4 worm cellular contexts compared by ENCODE assay signal in genomic region chrIV:8687605-8688191, ce11.
TF ChIP-seq lines count a peak whose summit lies in the region.

Gene snrp-3, minus strand, starts transcription at chrIV:8687810.

TF ChIP-seq in whole organism, L2 larva, 48 proteins besides CTCF, POLR2A, EP300 and RAD21 (continues in another document):
- TF ChIP-seq elt-1 (tag; optimal IDR thresholded peaks at IDR 0.05; lab: Kevin White, UChicago), result no peak
- no peak for TF ChIP-seq nhr-11 (tag; optimal IDR thresholded peaks at IDR 0.05; lab: Kevin White, UChicago)
- TF ChIP-seq nhr-25 (tag; optimal IDR thresholded peaks at IDR 0.05; lab: Kevin White, UChicago), result peak; percentile 90
- peak; percentile 94 for TF ChIP-seq unc-55 (GFP tag; optimal IDR thresholded peaks at IDR 0.05; lab: Kevin White, UChicago)
- peak; percentile 85 to 94 for TF ChIP-seq lsy-2 (tag; optimal IDR thresholded peaks at IDR 0.05; lab: Kevin White, UChicago)
- no peak for TF ChIP-seq lin-11 (tag; optimal IDR thresholded peaks at IDR 0.05; lab: Kevin White, UChicago)
- TF ChIP-seq unc-39 (tag; optimal IDR thresholded peaks at IDR 0.05; lab: Kevin White, UChicago), result no peak
- peak in 1 of 2 experiments; percentile 75 for TF ChIP-seq mdl-1 (tag; optimal IDR thresholded peaks at IDR 0.05; lab: Kevin White, UChicago)
- TF ChIP-seq F13H6.1 (tag; optimal IDR thresholded peaks at IDR 0.05; lab: Kevin White, UChicago), result peak; percentile 83
- TF ChIP-seq nhr-21 (tag; optimal IDR thresholded peaks at IDR 0.05; lab: Kevin White, UChicago), result peak; percentile 78
- TF ChIP-seq R02D3.7 (tag; optimal IDR thresholded peaks at IDR 0.05; lab: Kevin White, UChicago), result peak; percentile 16
- peak; percentile 71 for TF ChIP-seq sma-3 (GFP tag; optimal IDR thresholded peaks at IDR 0.05; lab: Kevin White, UChicago)
- peak; percentile 86 for TF ChIP-seq lin-13 (GFP tag; optimal IDR thresholded peaks at IDR 0.05; lab: Kevin White, UChicago)
- TF ChIP-seq Y55F3AM.14 (GFP tag; optimal IDR thresholded peaks at IDR 0.05; lab: Kevin White, UChicago), result no peak
- TF ChIP-seq nhr-77 (tag; optimal IDR thresholded peaks at IDR 0.05; lab: Kevin White, UChicago), result no peak
- TF ChIP-seq ztf-4 (tag; optimal IDR thresholded peaks at IDR 0.05; lab: Kevin White, UChicago), result peak; percentile 30
- TF ChIP-seq unc-62 (GFP tag; optimal IDR thresholded peaks at IDR 0.05; lab: Kevin White, UChicago), result no peak
- TF ChIP-seq sma-9 (GFP tag; optimal IDR thresholded peaks at IDR 0.05; lab: Kevin White, UChicago), result peak; percentile 79
- no peak for TF ChIP-seq sma-9 (tag; optimal IDR thresholded peaks at IDR 0.05; lab: Kevin White, UChicago)
- no peak for TF ChIP-seq lin-39 (tag; optimal IDR thresholded peaks at IDR 0.05; lab: Kevin White, UChicago)
- peak; percentile 55 for TF ChIP-seq snpc-4 (tag; optimal IDR thresholded peaks at IDR 0.05; lab: Kevin White, UChicago)
- no peak for TF ChIP-seq alr-1 (tag; optimal IDR thresholded peaks at IDR 0.05; lab: Kevin White, UChicago)
- TF ChIP-seq aly-2 (tag; optimal IDR thresholded peaks at IDR 0.05; lab: Kevin White, UChicago), result no peak
- peak; percentile 78 for TF ChIP-seq nhr-6 (tag; optimal IDR thresholded peaks at IDR 0.05; lab: Kevin White, UChicago)

TF ChIP-seq in whole organism, L4 larva, 104 proteins besides CTCF, POLR2A, EP300 and RAD21 (continues in another document):
- TF ChIP-seq D1046.2 (GFP tag; IDR thresholded peaks at IDR 0.05; lab: Robert Waterston, UW) (no peak), daf-16 (GFP tag; optimal IDR thresholded peaks at IDR 0.05; lab: Kevin White, UChicago) (peak in 1 of 2 experiments; percentile 48), daf-16 (tag; optimal IDR thresholded peaks at IDR 0.05; lab: Kevin White, UChicago) (peak; percentile 65), F49E8.2 (tag; optimal IDR thresholded peaks at IDR 0.05; lab: Kevin White, UChicago; ENCODE audit: borderline replicate concordance) (no peak), spr-1 (tag; optimal IDR thresholded peaks at IDR 0.05; lab: Kevin White, UChicago) (no peak), F37D6.2 (tag; optimal IDR thresholded peaks at IDR 0.05; lab: Kevin White, UChicago) (peak; percentile 49), Y5F2A.4 (GFP tag; optimal IDR thresholded peaks at IDR 0.05; lab: Kevin White, UChicago) (no peak), nhr-102 (tag; optimal IDR thresholded peaks at IDR 0.05; lab: Kevin White, UChicago) (peak; percentile 83), nhr-11 (tag; optimal IDR thresholded peaks at IDR 0.05; lab: Kevin White, UChicago) (peak; percentile 37), nhr-111 (GFP tag; optimal IDR thresholded peaks at IDR 0.05; lab: Kevin White, UChicago) (no peak), egl-43 (GFP tag; IDR thresholded peaks at IDR 0.05; lab: Robert Waterston, UW) (no peak), unc-39 (tag; optimal IDR thresholded peaks at IDR 0.05; lab: Kevin White, UChicago) (no peak), dve-1 (tag; optimal IDR thresholded peaks at IDR 0.05; lab: Kevin White, UChicago; ENCODE audit: insufficient read depth) (peak; percentile 81), gei-8 (GFP tag; optimal IDR thresholded peaks at IDR 0.05; lab: Kevin White, UChicago) (no peak), ctbp-1 (GFP tag; IDR thresholded peaks at IDR 0.05; lab: Robert Waterston, UW) (no peak), ces-1 (GFP tag; optimal IDR thresholded peaks at IDR 0.05; lab: Kevin White, UChicago) (no peak), snpc-1.2 (GFP tag; IDR thresholded peaks at IDR 0.05; lab: Robert Waterston, UW) (no peak), lim-7 (GFP tag; IDR thresholded peaks at IDR 0.05; lab: Robert Waterston, UW) (no peak), zip-2 (tag; optimal IDR thresholded peaks at IDR 0.05; lab: Kevin White, UChicago) (peak; percentile 47), php-3 (GFP tag; IDR thresholded peaks at IDR 0.05; lab: Robert Waterston, UW) (no peak), nhr-42 (GFP tag; IDR thresholded peaks at IDR 0.05; lab: Robert Waterston, UW) (peak; percentile 62; the same call in 1 of the 2 replicates), ceh-82 (tag; optimal IDR thresholded peaks at IDR 0.05; lab: Kevin White, UChicago) (no peak), egl-27 (tag; optimal IDR thresholded peaks at IDR 0.05; lab: Kevin White, UChicago) (no peak), nhr-48 (tag; optimal IDR thresholded peaks at IDR 0.05; lab: Kevin White, UChicago) (peak; percentile 54)

TF ChIP-seq in whole organism, late embryonic, 69 proteins besides CTCF, POLR2A, EP300 and RAD21:
- TF ChIP-seq sox-2 (GFP tag; IDR thresholded peaks at IDR 0.05; lab: Robert Waterston, UW), result no peak
- no peak for TF ChIP-seq pag-3 (tag; optimal IDR thresholded peaks at IDR 0.05; lab: Kevin White, UChicago; ENCODE audit: borderline replicate concordance)
- TF ChIP-seq ama-1 (optimal IDR thresholded peaks at IDR 0.05; lab: Kevin White, UChicago), result peak; percentile 8
- TF ChIP-seq ceh-31 (tag; optimal IDR thresholded peaks at IDR 0.05; lab: Kevin White, UChicago), result no peak
- peak; percentile 9 for TF ChIP-seq ceh-34 (tag; optimal IDR thresholded peaks at IDR 0.05; lab: Kevin White, UChicago)
- no peak for TF ChIP-seq rnt-1 (tag; optimal IDR thresholded peaks at IDR 0.05; lab: Kevin White, UChicago)
- no peak for TF ChIP-seq che-1 (tag; optimal IDR thresholded peaks at IDR 0.05; lab: Kevin White, UChicago)
- TF ChIP-seq pat-9 (tag; optimal IDR thresholded peaks at IDR 0.05; lab: Kevin White, UChicago), result no peak
- no peak for TF ChIP-seq ceh-45 (GFP tag; IDR thresholded peaks at IDR 0.05; lab: Robert Waterston, UW)
- peak; percentile 12 for TF ChIP-seq ceh-14 (tag; optimal IDR thresholded peaks at IDR 0.05; lab: Kevin White, UChicago)
- peak; percentile 8 for TF ChIP-seq tbx-2 (tag; optimal IDR thresholded peaks at IDR 0.05; lab: Kevin White, UChicago)
- peak; percentile 80 for TF ChIP-seq hlh-30 (tag; optimal IDR thresholded peaks at IDR 0.05; lab: Kevin White, UChicago; ENCODE audit: insufficient read depth)
- TF ChIP-seq unc-42 (tag; optimal IDR thresholded peaks at IDR 0.05; lab: Kevin White, UChicago), result peak; percentile 56
- TF ChIP-seq elt-2 (tag; optimal IDR thresholded peaks at IDR 0.05; lab: Kevin White, UChicago), result peak; percentile 12
- no peak for TF ChIP-seq hlh-8 (tag; optimal IDR thresholded peaks at IDR 0.05; lab: Kevin White, UChicago)
- no peak for TF ChIP-seq ceh-19 (GFP tag; optimal IDR thresholded peaks at IDR 0.05; lab: Kevin White, UChicago)
- TF ChIP-seq ceh-18 (tag; optimal IDR thresholded peaks at IDR 0.05; lab: Kevin White, UChicago), result peak; percentile 60
- no peak for TF ChIP-seq ceh-24 (tag; optimal IDR thresholded peaks at IDR 0.05; lab: Kevin White, UChicago)
- no peak for TF ChIP-seq ceh-30 (tag; optimal IDR thresholded peaks at IDR 0.05; lab: Kevin White, UChicago)
- no peak for TF ChIP-seq K09A11.1 (tag; optimal IDR thresholded peaks at IDR 0.05; lab: Kevin White, UChicago; ENCODE audit: insufficient read depth)
- TF ChIP-seq hlh-13 (GFP tag; optimal IDR thresholded peaks at IDR 0.05; lab: Kevin White, UChicago), result no peak
- peak; percentile 63 for TF ChIP-seq nfya-1 (tag; optimal IDR thresholded peaks at IDR 0.05; lab: Kevin White, UChicago)
- TF ChIP-seq dve-1 (tag; optimal IDR thresholded peaks at IDR 0.05; lab: Kevin White, UChicago), result peak; percentile 19
- no peak for TF ChIP-seq ref-2 (tag; optimal IDR thresholded peaks at IDR 0.05; lab: Kevin White, UChicago)
- peak; percentile 42 for TF ChIP-seq unc-55 (GFP tag; optimal IDR thresholded peaks at IDR 0.05; lab: Kevin White, UChicago)

TF ChIP-seq in whole organism, mixed stage, embryonic, 35 proteins besides CTCF, POLR2A, EP300 and RAD21:
- TF ChIP-seq elt-1 (tag; optimal IDR thresholded peaks at IDR 0.05; lab: Kevin White, UChicago; ENCODE audit: borderline replicate concordance, insufficient read depth), result no peak
- TF ChIP-seq lin-13 (tag; optimal IDR thresholded peaks at IDR 0.05; lab: Kevin White, UChicago), result peak; percentile 41
- TF ChIP-seq nhr-237 (tag; optimal IDR thresholded peaks at IDR 0.05; lab: Kevin White, UChicago), result peak; percentile 76
- no peak for TF ChIP-seq mls-2 (tag; optimal IDR thresholded peaks at IDR 0.05; lab: Kevin White, UChicago)
- peak; percentile 38 for TF ChIP-seq hlh-1 (tag; optimal IDR thresholded peaks at IDR 0.05; lab: Kevin White, UChicago)
- peak; percentile 54 for TF ChIP-seq ceh-39 (tag; optimal IDR thresholded peaks at IDR 0.05; lab: Kevin White, UChicago)
- no peak for TF ChIP-seq bed-3 (GFP tag; optimal IDR thresholded peaks at IDR 0.05; lab: Kevin White, UChicago)
- peak; percentile 58 for TF ChIP-seq cnd-1 (tag; optimal IDR thresholded peaks at IDR 0.05; lab: Kevin White, UChicago)
- no peak for TF ChIP-seq mab-5 (tag; optimal IDR thresholded peaks at IDR 0.05; lab: Kevin White, UChicago)
- no peak for TF ChIP-seq snpc-4 (tag; optimal IDR thresholded peaks at IDR 0.05; lab: Kevin White, UChicago)
- no peak for TF ChIP-seq unc-39 (tag; optimal IDR thresholded peaks at IDR 0.05; lab: Kevin White, UChicago)
- TF ChIP-seq sem-2 (GFP tag; optimal IDR thresholded peaks at IDR 0.05; lab: Kevin White, UChicago), result no peak
- TF ChIP-seq elt-3 (tag; optimal IDR thresholded peaks at IDR 0.05; lab: Kevin White, UChicago), result no peak
- no peak for TF ChIP-seq ceh-83 (GFP tag; optimal IDR thresholded peaks at IDR 0.05; lab: Kevin White, UChicago)
- TF ChIP-seq unc-120 (tag; optimal IDR thresholded peaks at IDR 0.05; lab: Kevin White, UChicago; ENCODE audit: poor library complexity, severe bottlenecking), result peak; percentile 50
- TF ChIP-seq nhr-28 (tag; optimal IDR thresholded peaks at IDR 0.05; lab: Kevin White, UChicago), result no peak
- no peak for TF ChIP-seq nhr-12 (tag; optimal IDR thresholded peaks at IDR 0.05; lab: Kevin White, UChicago)
- TF ChIP-seq ces-1 (GFP tag; optimal IDR thresholded peaks at IDR 0.05; lab: Kevin White, UChicago), result peak; percentile 71
- no peak for TF ChIP-seq tbx-8 (GFP tag; optimal IDR thresholded peaks at IDR 0.05; lab: Kevin White, UChicago)
- peak; percentile 79 for TF ChIP-seq pha-4 (tag; optimal IDR thresholded peaks at IDR 0.05; lab: Kevin White, UChicago)
- TF ChIP-seq nhr-76 (tag; optimal IDR thresholded peaks at IDR 0.05; lab: Kevin White, UChicago), result no peak
- TF ChIP-seq ztf-11 (tag; optimal IDR thresholded peaks at IDR 0.05; lab: Kevin White, UChicago), result no peak
- peak; percentile 79 for TF ChIP-seq mep-1 (tag; optimal IDR thresholded peaks at IDR 0.05; lab: Kevin White, UChicago)
- TF ChIP-seq unc-62 (GFP tag; optimal IDR thresholded peaks at IDR 0.05; lab: Kevin White, UChicago), result peak; percentile 11
- TF ChIP-seq lsy-2 (tag; optimal IDR thresholded peaks at IDR 0.05; lab: Kevin White, UChicago), result peak; percentile 72
